Fruit fly (Drosophila melanogaster): ENCODE results near the gene Nab2.
A peak's percentile ranks its signal among the peaks of the same experiment; 100 is the strongest.

Nab2 gene

DNA sequence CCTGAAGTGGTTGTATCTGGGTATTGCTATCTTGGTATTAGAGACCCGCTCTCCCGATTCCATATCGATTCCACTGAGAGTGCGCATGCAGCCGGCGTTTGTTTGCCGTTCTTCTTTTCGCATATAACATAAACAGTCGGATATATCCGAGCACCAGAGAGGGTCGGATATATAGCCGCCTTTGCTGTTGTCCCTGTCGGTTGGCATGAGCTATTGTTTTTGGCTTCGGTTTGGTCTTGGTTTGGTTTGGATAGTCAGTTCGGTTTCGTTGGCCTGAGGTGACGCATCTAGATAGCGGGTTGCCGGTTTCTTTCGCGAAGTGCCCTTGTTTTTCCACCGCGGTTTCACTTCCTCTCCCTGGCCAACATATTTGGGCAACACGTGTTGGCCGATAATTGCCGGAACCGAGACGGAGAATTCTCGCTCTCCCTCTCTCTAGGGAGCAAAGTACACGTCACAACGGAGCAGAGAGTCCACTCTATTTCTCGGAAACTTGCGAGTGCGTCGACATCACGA, 45.4 kb downstream of the Nab2 start, which contains the start of gene Orct2:
Orct2 (plus strand) TSS at position 255 of the 516 bp plus-strand sequence.
- peak; percentile 11 for TF ChIP-seq Eip78C (GFP tag)
- TF ChIP-seq Hr38 (GFP tag; optimal IDR thresholded peaks at IDR 0.05) = no peak
- TF ChIP-seq CG1621 (tag; optimal IDR thresholded peaks at IDR 0.05) = peak; percentile 41
- TF ChIP-seq Sox14 (GFP tag; optimal IDR thresholded peaks at IDR 0.05) = no peak
- TF ChIP-seq net (GFP tag; optimal IDR thresholded peaks at IDR 0.05) = peak; percentile 8
- peak; percentile 74 for TF ChIP-seq fkh (GFP tag; optimal IDR thresholded peaks at IDR 0.05)
- peak; percentile 34 for TF ChIP-seq Lpt (GFP tag; optimal IDR thresholded peaks at IDR 0.05)
- no peak for TF ChIP-seq CG31627 (GFP tag; optimal IDR thresholded peaks at IDR 0.05)
- peak; percentile 38 for TF ChIP-seq CG3919 (GFP tag; optimal IDR thresholded peaks at IDR 0.05)
- no peak for TF ChIP-seq dsx (GFP tag; optimal IDR thresholded peaks at IDR 0.05; ENCODE audit: poor library complexity, severe bottlenecking)
- no peak for TF ChIP-seq CG6792 (GFP tag; optimal IDR thresholded peaks at IDR 0.05)
- peak; percentile 28; the same call in 2 of the 3 replicates for TF ChIP-seq eg (GFP tag; IDR thresholded peaks at IDR 0.05)
- peak; percentile 25; the same call in 1 of the 2 replicates for TF ChIP-seq CG15336 (GFP tag; IDR thresholded peaks at IDR 0.05)
- peak; percentile 15 for TF ChIP-seq Blimp-1 (GFP tag; optimal IDR thresholded peaks at IDR 0.05)
- TF ChIP-seq CG32006 (GFP tag; optimal IDR thresholded peaks at IDR 0.05) = peak; percentile 3
- no peak for TF ChIP-seq Gug (GFP tag; IDR thresholded peaks at IDR 0.05)
- TF ChIP-seq CG6854 (GFP tag; optimal IDR thresholded peaks at IDR 0.05) = peak; percentile 52
- no peak for TF ChIP-seq Eip93F (GFP tag; optimal IDR thresholded peaks at IDR 0.05)
- TF ChIP-seq fd85E (GFP tag; optimal IDR thresholded peaks at IDR 0.05) = no peak
- TF ChIP-seq CG7368 (GFP tag; optimal IDR thresholded peaks at IDR 0.05) = peak; percentile 31
- peak; percentile 30 for TF ChIP-seq Sox102F (GFP tag; optimal IDR thresholded peaks at IDR 0.05)
- peak; percentile 2 for TF ChIP-seq CG6276 (GFP tag; optimal IDR thresholded peaks at IDR 0.05)
- peak; percentile 38 for TF ChIP-seq Eip75B (GFP tag; optimal IDR thresholded peaks at IDR 0.05)
- TF ChIP-seq Hr4 (GFP tag; optimal IDR thresholded peaks at IDR 0.05) = no peak
- TF ChIP-seq CG11294 (GFP tag; IDR thresholded peaks at IDR 0.05) = 0 out of 2 replicates have a peak, but pooled peaks have one; percentile 15
- TF ChIP-seq pdm3 (GFP tag; optimal IDR thresholded peaks at IDR 0.05) = no peak
- TF ChIP-seq svp (GFP tag) = peak; percentile 42
- TF ChIP-seq Met (GFP tag; optimal IDR thresholded peaks at IDR 0.05) = peak; percentile 41
- TF ChIP-seq cyc (GFP tag; optimal IDR thresholded peaks at IDR 0.05) = no peak
- peak; percentile 2 for TF ChIP-seq CG10669 (GFP tag; optimal IDR thresholded peaks at IDR 0.05)
- TF ChIP-seq CG8119 (GFP tag; IDR thresholded peaks at IDR 0.05) = peak; percentile 51; the same call in 1 of the 3 replicates
- peak; percentile 10 for TF ChIP-seq spab (GFP tag; optimal IDR thresholded peaks at IDR 0.05)
- no peak for TF ChIP-seq esn (GFP tag; optimal IDR thresholded peaks at IDR 0.05)
- no peak for TF ChIP-seq achi (GFP tag; optimal IDR thresholded peaks at IDR 0.05)
- TF ChIP-seq ss (GFP tag; optimal IDR thresholded peaks at IDR 0.05) = peak; percentile 24 to 33
- peak; percentile 39 for TF ChIP-seq CG6808 (GFP tag; optimal IDR thresholded peaks at IDR 0.05)
- peak; percentile 25; the same call in 1 of the 3 replicates for TF ChIP-seq CG6163 (GFP tag; IDR thresholded peaks at IDR 0.05)
- TF ChIP-seq acj6 (GFP tag; optimal IDR thresholded peaks at IDR 0.05) = no peak
- TF ChIP-seq vri (GFP tag; optimal IDR thresholded peaks at IDR 0.05) = peak; percentile 37
- TF ChIP-seq CG9139 (GFP tag; optimal IDR thresholded peaks at IDR 0.05) = peak; percentile 4
- peak; percentile 47 for TF ChIP-seq CG16779 (tag; optimal IDR thresholded peaks at IDR 0.05)

- no peak for TF ChIP-seq CG31627 (GFP tag; optimal IDR thresholded peaks at IDR 0.05)
- TF ChIP-seq CG6276 (GFP tag; optimal IDR thresholded peaks at IDR 0.05) = no peak
- TF ChIP-seq Hr4 (GFP tag; optimal IDR thresholded peaks at IDR 0.05) = peak; percentile 41
- peak; percentile 78 for TF ChIP-seq Eip78C (GFP tag)
- no peak for TF ChIP-seq ss (GFP tag; optimal IDR thresholded peaks at IDR 0.05)
- no peak for TF ChIP-seq CG11902 (GFP tag; optimal IDR thresholded peaks at IDR 0.05)
- TF ChIP-seq Met (GFP tag; optimal IDR thresholded peaks at IDR 0.05) = peak; percentile 9
- no peak for TF ChIP-seq acj6 (GFP tag; optimal IDR thresholded peaks at IDR 0.05)
- no peak for TF ChIP-seq CG8632 (GFP tag; optimal IDR thresholded peaks at IDR 0.05)
- TF ChIP-seq dsx (GFP tag; optimal IDR thresholded peaks at IDR 0.05; ENCODE audit: poor library complexity, severe bottlenecking) = peak; percentile 15
- TF ChIP-seq CG11294 (GFP tag; IDR thresholded peaks at IDR 0.05) = no peak
- no peak for TF ChIP-seq CG32006 (GFP tag; optimal IDR thresholded peaks at IDR 0.05)
- no peak for TF ChIP-seq lz (GFP tag; optimal IDR thresholded peaks at IDR 0.05)
Observed at dm6 chr3R:24272232-24272631, 46.0 kb downstream of the Nab2 start.

All from whole organism, prepupa.